Fruit fly (Drosophila melanogaster) whole organism: ENCODE data around the gene VhaM9.7-d.

Experiments
- CG8478 ChIP-seq: fragments of >200 bp; optimal IDR thresholded peaks from 2 replicates; lab custom pipeline; 2018; ENCODE audit warnings: inconsistent platforms
- Dll ChIP-seq: fragments of >200 bp; optimal IDR thresholded peaks from 2 replicates; lab custom pipeline; 2017
- pan ChIP-seq: fragments of >200 bp; optimal IDR thresholded peaks from 2 replicates; lab custom pipeline; 2017
- psq ChIP-seq: fragments of >200 bp; optimal IDR thresholded peaks from 2 replicates; lab custom pipeline; 2017

dm6 chr3R:16987924-16988298 is 12.9 kb downstream of the VhaM9.7-d start:
- no peak for TF ChIP-seq CG8478 (lab: Kevin White, UChicago)
- TF ChIP-seq pan (lab: Kevin White, UChicago): no peak
- TF ChIP-seq Dll (lab: Kevin White, UChicago): no peak
- no peak for TF ChIP-seq psq (lab: Kevin White, UChicago)
